Worm (Caenorhabditis elegans) whole organism, L1 larva: ENCODE results near the gene gst-28.

Source experiments
- C04F5.9 ChIP-seq: sonication (generic microtip); optimal IDR thresholded peaks from 2 replicates; lab custom pipeline; 2016; ENCODE audit warnings: missing genetic modification characterization, missing compliant biosample characterization
- C16A3.4 ChIP-seq: fragments of 150-350 bp; optimal IDR thresholded peaks from 2 replicates; lab custom pipeline; 2014; ENCODE audit warnings: missing biosample characterization, missing genetic modification characterization
- C34B4.2 ChIP-seq: sonication (generic microtip); optimal IDR thresholded peaks from 2 replicates; lab custom pipeline; 2017; ENCODE audit warnings: mild to moderate bottlenecking, missing genetic modification characterization, missing compliant biosample characterization
- F16B12.6 ChIP-seq: fragments of 150-350 bp; optimal IDR thresholded peaks from 2 replicates; lab custom pipeline; 2014; ENCODE audit warnings: missing biosample characterization, missing genetic modification characterization
- Y116A8C.19 ChIP-seq: sonication (generic microtip); optimal IDR thresholded peaks from 2 replicates; lab custom pipeline; 2016; ENCODE audit warnings: missing compliant biosample characterization, missing genetic modification characterization, borderline replicate concordance
- alr-1 ChIP-seq: fragments of 200-800 bp; sonication (Bioruptor generic); optimal IDR thresholded peaks from 2 replicates; lab custom pipeline; 2018; ENCODE audit warnings: borderline replicate concordance, mild to moderate bottlenecking, missing genetic modification characterization, missing compliant biosample characterization
- aly-2 ChIP-seq: fragments of 150-350 bp; optimal IDR thresholded peaks from 2 replicates; lab custom pipeline; 2014; ENCODE audit warnings: missing biosample characterization, missing genetic modification characterization
- ama-1 ChIP-seq: fragments of 150-350 bp; optimal IDR thresholded peaks from 2 replicates; lab custom pipeline; 2014
- blmp-1 ChIP-seq: fragments of 150-350 bp; optimal IDR thresholded peaks from 2 replicates; lab custom pipeline; 2014; ENCODE audit warnings: missing biosample characterization, missing genetic modification characterization
- ceh-63 ChIP-seq: fragments of 200-800 bp; sonication (Bioruptor generic); optimal IDR thresholded peaks from 2 replicates; lab custom pipeline; 2018; ENCODE audit warnings: mild to moderate bottlenecking, missing genetic modification characterization, missing compliant biosample characterization
- ceh-82 ChIP-seq, 3 experiments: fragments of 150-350 bp in 1 of 3; sonication (generic microtip) in 2 of 3; optimal IDR thresholded peaks; 2 replicates each; lab custom pipeline; 2014 to 2017; ENCODE audit warnings: missing biosample characterization in 3 of 3, missing genetic modification characterization in 3 of 3
- ceh-90 ChIP-seq: sonication (generic microtip); optimal IDR thresholded peaks from 2 replicates; lab custom pipeline; 2016; ENCODE audit warnings: missing genetic modification characterization, missing compliant biosample characterization
- ces-1 ChIP-seq: fragments of 150-350 bp; optimal IDR thresholded peaks from 2 replicates; lab custom pipeline; 2014; ENCODE audit warnings: missing biosample characterization, missing genetic modification reagents, missing genetic modification characterization
- dsc-1 ChIP-seq: sonication (generic microtip); optimal IDR thresholded peaks from 2 replicates; lab custom pipeline; 2016; ENCODE audit warnings: mild to moderate bottlenecking, missing genetic modification characterization, missing compliant biosample characterization
- egl-27 ChIP-seq, 2 experiments: fragments of 150-350 bp in 1 of 2; sonication (generic microtip); optimal IDR thresholded peaks; 3 replicates each; lab custom pipeline; 2017 to 2018; ENCODE audit warnings: missing biosample characterization in 2 of 2, missing genetic modification characterization in 2 of 2, missing genetic modification reagents in 2 of 2
- elt-3 ChIP-seq, 6 experiments: fragments of 150-350 bp in 1 of 6; sonication (generic microtip); optimal IDR thresholded peaks; 2 replicates each; lab custom pipeline; 2017 to 2018; ENCODE audit warnings: missing biosample characterization in 6 of 6, missing genetic modification characterization in 6 of 6, inconsistent platforms in 1 of 6
- fkh-10 ChIP-seq: sonication (generic microtip); optimal IDR thresholded peaks from 2 replicates; lab custom pipeline; 2017; ENCODE audit warnings: missing biosample characterization, missing genetic modification reagents, missing genetic modification characterization
- fkh-4 ChIP-seq: sonication (generic microtip); optimal IDR thresholded peaks from 2 replicates; lab custom pipeline; 2016; ENCODE audit warnings: missing compliant biosample characterization, missing genetic modification characterization, borderline replicate concordance
- grh-1 ChIP-seq: fragments of 200-800 bp; sonication (Bioruptor generic); IDR thresholded peaks from 2 replicates; pipeline ENCODE4 v1.3.6; 2022; ENCODE audit warnings: missing genetic modification reagents, missing genetic modification characterization, missing compliant biosample characterization
- hlh-17 ChIP-seq: fragments of 200-800 bp; sonication (Bioruptor generic); optimal IDR thresholded peaks from 2 replicates; lab custom pipeline; 2018; ENCODE audit warnings: missing genetic modification characterization, mild to moderate bottlenecking, missing compliant biosample characterization, moderate library complexity, borderline replicate concordance
- irx-1 ChIP-seq: sonication (generic microtip); optimal IDR thresholded peaks from 2 replicates; lab custom pipeline; 2016; ENCODE audit warnings: missing genetic modification characterization, missing compliant biosample characterization
- isw-1 ChIP-seq: fragments of 200-800 bp; sonication (Bioruptor generic); IDR thresholded peaks from 2 replicates; pipeline ENCODE4 v1.3.6; 2022; ENCODE audit warnings: missing genetic modification characterization, missing compliant biosample characterization
- jun-1 ChIP-seq: fragments of 150-350 bp; optimal IDR thresholded peaks from 2 replicates; lab custom pipeline; 2014; ENCODE audit warnings: missing biosample characterization, missing genetic modification reagents, missing genetic modification characterization
- lin-13 ChIP-seq: fragments of 150-350 bp; optimal IDR thresholded peaks from 2 replicates; lab custom pipeline; 2014; ENCODE audit warnings: missing biosample characterization, missing genetic modification reagents, missing genetic modification characterization
- lin-14 ChIP-seq: fragments of 200-800 bp; sonication (Bioruptor generic); optimal IDR thresholded peaks from 2 replicates; lab custom pipeline; 2018; ENCODE audit warnings: mild to moderate bottlenecking, missing genetic modification characterization, moderate library complexity, missing compliant biosample characterization
- lin-35 ChIP-seq, 2 experiments: fragments of 150-350 bp; optimal IDR thresholded peaks; 2 replicates each; lab custom pipeline; 2014; ENCODE audit warnings: missing biosample characterization in 2 of 2, missing genetic modification characterization in 2 of 2, missing genetic modification reagents in 2 of 2
- lsy-2 ChIP-seq, 2 experiments: fragments of 150-350 bp; optimal IDR thresholded peaks; 2 replicates each; lab custom pipeline; 2014; ENCODE audit warnings: missing biosample characterization in 2 of 2, missing genetic modification characterization in 2 of 2
- mdl-1 ChIP-seq, 2 experiments: fragments of 150-350 bp; optimal IDR thresholded peaks; 2 replicates each; lab custom pipeline; 2014 to 2017; ENCODE audit warnings: missing biosample characterization in 2 of 2, missing genetic modification characterization in 2 of 2, inconsistent platforms in 1 of 2
- nhr-19 ChIP-seq: fragments of 200-800 bp; sonication (Bioruptor generic); conservative IDR thresholded peaks from 2 replicates; pipeline ENCODE4 v1.3.6; 2022; ENCODE audit warnings: missing genetic modification characterization, missing compliant biosample characterization
- nhr-20 ChIP-seq: sonication (generic microtip); optimal IDR thresholded peaks from 2 replicates; lab custom pipeline; 2016; ENCODE audit warnings: mild to moderate bottlenecking, missing genetic modification characterization, missing compliant biosample characterization
- nhr-28 ChIP-seq: fragments of 150-350 bp; optimal IDR thresholded peaks from 2 replicates; lab custom pipeline; 2014; ENCODE audit warnings: missing biosample characterization, missing genetic modification characterization
- nhr-77 ChIP-seq: fragments of 150-350 bp; optimal IDR thresholded peaks from 2 replicates; lab custom pipeline; 2014; ENCODE audit warnings: missing biosample characterization, missing genetic modification characterization
- nhr-84 ChIP-seq: sonication (generic microtip); optimal IDR thresholded peaks from 2 replicates; lab custom pipeline; 2017; ENCODE audit warnings: missing biosample characterization, missing genetic modification characterization
- nhr-85 ChIP-seq: sonication (generic microtip); peaks from one replicate; lab custom pipeline; 2016; ENCODE audit warnings: missing genetic modification characterization, inconsistent platforms, missing compliant biosample characterization
- nhr-90 ChIP-seq: sonication (generic microtip); optimal IDR thresholded peaks from 2 replicates; lab custom pipeline; 2016; ENCODE audit warnings: mild to moderate bottlenecking, missing genetic modification characterization, missing compliant biosample characterization; ENCODE audit not compliant: poor library complexity
- pax-3 ChIP-seq: fragments of 200-800 bp; sonication (Bioruptor generic); optimal IDR thresholded peaks from 2 replicates; lab custom pipeline; 2018; ENCODE audit warnings: mild to moderate bottlenecking, missing genetic modification characterization, moderate library complexity, missing compliant biosample characterization
- snpc-4 ChIP-seq: fragments of 150-350 bp; optimal IDR thresholded peaks from 2 replicates; lab custom pipeline; 2014; ENCODE audit warnings: missing biosample characterization, missing genetic modification characterization
- sptf-1 ChIP-seq: fragments of 150-350 bp; optimal IDR thresholded peaks from 2 replicates; lab custom pipeline; 2014; ENCODE audit warnings: missing biosample characterization, missing genetic modification characterization
- unc-30 ChIP-seq: sonication (generic microtip); optimal IDR thresholded peaks from 2 replicates; lab custom pipeline; 2017; ENCODE audit warnings: missing biosample characterization, missing genetic modification characterization
- unc-98 ChIP-seq: fragments of 200-800 bp; sonication (Bioruptor generic); IDR thresholded peaks from 2 replicates; pipeline ENCODE4 v1.3.6; 2022; ENCODE audit warnings: missing genetic modification characterization, missing compliant biosample characterization
- xbp-1 ChIP-seq: sonication (generic microtip); optimal IDR thresholded peaks from 2 replicates; lab custom pipeline; 2016; ENCODE audit warnings: missing genetic modification characterization, missing compliant biosample characterization
- ztf-4 ChIP-seq: fragments of 150-350 bp; optimal IDR thresholded peaks from 2 replicates; lab custom pipeline; 2014; ENCODE audit warnings: missing biosample characterization, missing genetic modification characterization

gst-28 gene

ce11 chrII:15165681-15166235 lies 1.6 kb downstream of the gst-28 start, which contains the start of gene gst-27 (continued):
- TF ChIP-seq lin-35 (GFP tag; optimal IDR thresholded peaks at IDR 0.05; lab: Kevin White, UChicago) (peak; percentile 80 to 90), ama-1 (lab: Kevin White, UChicago) (peak; percentile 14), C34B4.2 (tag; lab: Kevin White, UChicago) (no peak), nhr-28 (tag; lab: Kevin White, UChicago) (no peak), sptf-1 (tag; lab: Kevin White, UChicago) (no peak), jun-1 (tag; lab: Kevin White, UChicago) (peak; percentile 60), unc-30 (no peak), aly-2 (tag; lab: Kevin White, UChicago) (peak; percentile 59), pax-3 (tag; lab: Kevin White, UChicago) (peak; percentile 64), blmp-1 (tag; lab: Kevin White, UChicago) (peak; percentile 24), alr-1 (tag; lab: Kevin White, UChicago) (no peak), C04F5.9 (peak; percentile 57), lin-13 (GFP tag; lab: Kevin White, UChicago) (peak; percentile 72), nhr-20 (tag; lab: Kevin White, UChicago) (peak; percentile 89), C16A3.4 (tag; lab: Kevin White, UChicago) (peak; percentile 92), mdl-1 (tag; optimal IDR thresholded peaks at IDR 0.05; lab: Kevin White, UChicago) (peak in 1 of 2 experiments; percentile 81), egl-27 (tag; optimal IDR thresholded peaks at IDR 0.05; lab: Kevin White, UChicago) (peak; percentile 5 to 49), elt-3 (tag; optimal IDR thresholded peaks at IDR 0.05; lab: Kevin White, UChicago) (peak in 4 of 6 experiments; percentile 13 to 80 (median 60)), Y116A8C.19 (no peak), unc-98 (GFP tag; lab: Robert Waterston, UW) (no peak), fkh-4 (tag; lab: Kevin White, UChicago) (no peak), nhr-19 (peak; percentile 81), nhr-77 (tag; lab: Kevin White, UChicago) (peak; percentile 93), nhr-90 (tag; lab: Kevin White, UChicago) (peak; percentile 91), nhr-84 (tag; lab: Kevin White, UChicago) (no peak), lin-14 (peak; percentile 87), ceh-63 (GFP tag; lab: Kevin White, UChicago) (no peak), ztf-4 (peak; percentile 45), hlh-17 (GFP tag; lab: Kevin White, UChicago) (no peak), fkh-10 (GFP tag; lab: Kevin White, UChicago) (peak; percentile 4), isw-1 (GFP tag; lab: Robert Waterston, UW) (peak; percentile 49), lsy-2 (tag; optimal IDR thresholded peaks at IDR 0.05; lab: Kevin White, UChicago) (peak; percentile 79 to 88), nhr-85 (tag; lab: Kevin White, UChicago) (peak; percentile 67), xbp-1 (peak; percentile 70), ceh-90 (tag; lab: Kevin White, UChicago) (peak; percentile 42), grh-1 (GFP tag; lab: Robert Waterston, UW) (peak; percentile 52; the same call in 1 of the 2 replicates), ceh-82 (tag; optimal IDR thresholded peaks at IDR 0.05; lab: Kevin White, UChicago) (peak in 2 of 3 experiments; percentile 76 to 92), ces-1 (GFP tag; lab: Kevin White, UChicago) (no peak), F16B12.6 (tag; lab: Kevin White, UChicago) (peak; percentile 47)

ce11 chrII:15164453-15164852 lies 2.9 kb downstream of the gst-28 start, which contains the start of gene gst-26:
Gene gst-26, minus strand, starts transcription at chrII:15164553.
- TF ChIP-seq dsc-1: no peak
- TF ChIP-seq C34B4.2 (tag; lab: Kevin White, UChicago): no peak
- TF ChIP-seq ceh-90 (tag; lab: Kevin White, UChicago): no peak
- no peak for TF ChIP-seq nhr-19
- TF ChIP-seq irx-1 (tag; lab: Kevin White, UChicago): no peak
- TF ChIP-seq snpc-4 (tag; lab: Kevin White, UChicago): no peak
